Worm (Caenorhabditis elegans): Measurements from ENCODE around the gene F22E5.23.

Gene F22E5.23

DNA sequence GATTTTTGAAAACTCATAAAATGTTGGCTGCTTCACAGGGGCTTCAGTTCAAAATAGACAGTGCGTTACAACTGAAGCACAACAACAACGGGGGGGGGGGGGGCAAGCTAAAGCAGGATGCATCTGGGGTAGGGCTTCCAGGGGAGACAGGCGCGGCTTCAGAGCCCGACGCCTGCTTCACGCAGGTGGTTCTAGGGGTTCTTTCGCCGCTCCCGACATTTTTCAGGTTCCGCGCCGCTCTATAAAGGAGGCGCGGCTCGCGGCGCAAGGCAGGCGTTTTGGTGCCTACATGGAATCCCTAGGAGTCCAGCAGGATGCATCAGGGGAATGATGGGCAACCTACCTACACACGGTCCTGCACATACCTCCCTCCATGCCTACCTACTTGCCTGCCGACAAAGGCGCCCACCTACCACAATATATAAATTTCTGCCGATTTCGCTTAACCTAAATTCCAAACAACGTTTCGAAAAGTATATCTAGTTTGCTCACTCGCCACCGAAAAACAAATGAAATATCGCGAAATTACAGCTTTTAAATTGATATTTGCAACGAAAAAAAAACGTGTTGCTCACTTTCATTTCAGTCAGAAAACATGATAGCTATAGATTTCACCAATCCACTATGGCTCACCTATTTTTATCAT lies 13.8 kb upstream of the F22E5.23 start, which contains the start of gene sri-71 (continued):
- TF ChIP-seq snpc-1.1 (tag; optimal IDR thresholded peaks at IDR 0.05; ENCODE audit: insufficient read depth) (no peak), dox-1 (GFP tag; IDR thresholded peaks at IDR 0.05) (0 out of 2 replicates have a peak, but pooled peaks have one; percentile 26)

DNA sequence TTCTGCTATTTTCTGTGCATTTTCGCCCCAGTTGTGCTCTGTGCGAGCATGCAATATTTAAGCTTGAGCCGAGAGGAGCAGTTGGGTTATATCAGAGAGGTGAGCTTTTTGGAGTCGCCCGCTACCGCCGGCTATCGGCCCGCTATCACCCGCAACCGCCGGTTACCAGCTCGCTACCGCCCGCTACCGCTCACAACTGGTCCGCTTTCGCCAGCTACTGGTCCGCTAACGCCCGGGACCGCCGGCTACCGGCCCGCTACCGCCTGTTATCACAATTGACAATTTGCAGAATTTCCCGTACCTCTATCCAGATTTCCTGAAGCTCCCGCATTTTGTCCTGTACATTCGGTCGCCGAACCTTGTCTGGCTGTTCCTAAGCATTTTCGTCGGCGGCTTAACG lies 12.7 kb upstream of the F22E5.23 start:
- TF ChIP-seq F37B4.10 (GFP tag; IDR thresholded peaks at IDR 0.05) (0 out of 2 replicates have a peak, but pooled peaks have one; percentile 52), zfh-2 (GFP tag; conservative IDR thresholded peaks at IDR 0.05) (peak; percentile 85), egrh-3 (GFP tag; IDR thresholded peaks at IDR 0.05) (peak; percentile 81; the same call in 1 of the 2 replicates), dpff-1 (tag; optimal IDR thresholded peaks at IDR 0.05) (no peak), mcd-1 (GFP tag; IDR thresholded peaks at IDR 0.05) (0 out of 2 replicates have a peak, but pooled peaks have one; percentile 22)

DNA sequence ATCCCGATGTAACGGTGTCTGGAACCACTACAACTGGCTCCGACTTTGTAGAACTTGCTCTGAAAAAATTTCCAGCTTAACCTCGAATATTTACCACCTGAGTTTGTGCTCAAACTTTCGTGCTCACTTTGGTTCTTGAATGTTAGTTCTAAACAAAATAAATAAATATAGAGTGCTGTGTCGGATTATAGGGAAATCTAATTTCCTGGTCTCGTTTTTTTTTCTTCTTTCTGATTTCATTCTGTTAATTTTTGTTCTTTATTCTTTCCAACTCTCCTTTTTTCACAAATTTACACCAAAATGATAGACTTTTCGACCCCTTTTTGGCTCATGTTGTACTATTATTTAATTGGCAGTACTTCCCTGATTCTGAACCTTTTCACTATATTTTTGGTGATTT lies 11.8 kb upstream of the F22E5.23 start, which contains the start of gene sri-37:
TSS of gene sri-37 (plus strand) at position 301 of the 400 bp plus-strand sequence.
- no peak for TF ChIP-seq pbrm-1 (GFP tag; IDR thresholded peaks at IDR 0.05)
- TF ChIP-seq unc-130 (GFP tag; optimal IDR thresholded peaks at IDR 0.05), result no peak
- TF ChIP-seq mes-4 (tag; optimal IDR thresholded peaks at IDR 0.05), result no peak
- TF ChIP-seq cebp-2 (GFP tag; IDR thresholded peaks at IDR 0.05), result no peak
- no peak for TF ChIP-seq C06A6.2 (GFP tag; conservative IDR thresholded peaks at IDR 0.05)
- TF ChIP-seq ama-1 (optimal IDR thresholded peaks at IDR 0.05), result no peak
- no peak for TF ChIP-seq ama-1 (GFP tag; optimal IDR thresholded peaks at IDR 0.05)
- TF ChIP-seq repo-1 (tag; optimal IDR thresholded peaks at IDR 0.05), result no peak

DNA sequence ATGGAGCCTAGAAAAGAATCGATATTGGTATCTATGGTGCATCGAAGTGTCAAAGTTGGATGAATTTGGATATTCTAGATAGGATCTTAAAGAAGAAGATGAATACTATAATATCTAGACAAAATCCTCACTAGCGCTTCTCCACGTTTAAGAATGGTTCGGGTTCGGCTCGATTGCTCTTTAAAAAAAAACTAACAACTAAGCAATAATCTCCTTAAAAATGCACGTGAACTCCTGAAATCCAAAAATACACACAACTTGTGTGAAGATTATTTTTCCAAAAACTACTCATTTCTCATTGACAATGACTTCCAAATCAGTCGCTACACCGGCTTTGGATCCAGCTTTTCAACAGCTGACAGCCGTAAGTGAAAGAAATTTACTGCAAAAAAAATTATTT lies 9.9 kb upstream of the F22E5.23 start, which contains the start of gene D2062.1:
TSS of gene D2062.1 (plus strand) at position 301 of the 400 bp plus-strand sequence.
- TF ChIP-seq pha-4 (tag; optimal IDR thresholded peaks at IDR 0.05), result no peak
- no peak for TF ChIP-seq F57A8.1 (GFP tag; optimal IDR thresholded peaks at IDR 0.05)
- no peak for TF ChIP-seq C06A6.2 (GFP tag; conservative IDR thresholded peaks at IDR 0.05)
- no peak for TF ChIP-seq die-1 (tag; optimal IDR thresholded peaks at IDR 0.05)
- TF ChIP-seq let-526 (GFP tag; IDR thresholded peaks at IDR 0.05), result no peak
- TF ChIP-seq tbp1 (GFP tag; optimal IDR thresholded peaks at IDR 0.05), result no peak
- TF ChIP-seq nhr-179 (tag; optimal IDR thresholded peaks at IDR 0.05), result no peak
- TF ChIP-seq T26A5.8 (tag; optimal IDR thresholded peaks at IDR 0.05), result no peak
- no peak for TF ChIP-seq madf-6 (GFP tag; IDR thresholded peaks at IDR 0.05)
- no peak for TF ChIP-seq efl-1 (GFP tag; optimal IDR thresholded peaks at IDR 0.05)
- no peak for TF ChIP-seq D2030.7 (GFP tag; IDR thresholded peaks at IDR 0.05)
- TF ChIP-seq athp-1 (tag; optimal IDR thresholded peaks at IDR 0.05), result no peak
- no peak for TF ChIP-seq egl-18 (GFP tag; IDR thresholded peaks at IDR 0.05)
- TF ChIP-seq mxl-1 (tag; optimal IDR thresholded peaks at IDR 0.05), result no peak
- no peak for TF ChIP-seq ztf-6 (GFP tag; IDR thresholded peaks at IDR 0.05)
- TF ChIP-seq lin-54 (GFP tag; optimal IDR thresholded peaks at IDR 0.05), result no peak
- no peak for TF ChIP-seq F39B2.1 (GFP tag; IDR thresholded peaks at IDR 0.05)

DNA sequence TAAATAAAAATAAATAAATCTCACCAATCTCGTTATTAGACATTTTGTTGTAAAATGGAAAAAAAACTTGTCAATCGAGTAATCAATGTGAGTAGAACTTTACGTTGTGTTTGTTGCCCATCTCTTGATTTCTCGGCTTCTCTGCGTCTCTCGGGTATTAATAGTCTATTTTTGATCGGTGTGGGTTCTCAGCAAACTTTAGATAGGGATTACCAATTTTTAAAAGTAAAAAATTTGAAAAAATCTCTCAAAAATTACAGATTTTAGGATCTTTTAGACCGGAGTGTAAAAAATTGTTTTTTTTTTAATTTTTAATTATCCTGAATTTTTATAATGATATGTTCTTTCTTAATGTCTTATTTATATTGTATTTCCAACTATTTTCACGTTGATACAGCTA lies 3.7 kb upstream of the F22E5.23 start, which contains the start of gene F22E5.21:
TSS of gene F22E5.21 (minus strand) at position 101 of the 400 bp plus-strand sequence.
- no peak for TF ChIP-seq ceh-40 (GFP tag; IDR thresholded peaks at IDR 0.05)

Measured in whole organism, young adult.